Fruit fly (Drosophila melanogaster): ENCODE data around the gene Rpt3R.

The Rpt3R gene

dm6 chr3R:9747272-9747874, 8.9 kb downstream of the Rpt3R start, which contains the start of gene CG12948 (continued):
- peak; percentile 5 for TF ChIP-seq CG7271 (tag; optimal IDR thresholded peaks at IDR 0.05)
- TF ChIP-seq MESR4 (GFP tag; optimal IDR thresholded peaks at IDR 0.05): peak; percentile 82
- TF ChIP-seq grau (tag; optimal IDR thresholded peaks at IDR 0.05): peak; percentile 67
- no peak; the same call in 2 of the 3 replicates for TF ChIP-seq CG14050 (GFP tag; IDR thresholded peaks at IDR 0.05)
- peak; percentile 36 to 83 for TF ChIP-seq Pdp1 (GFP tag; optimal IDR thresholded peaks at IDR 0.05)
- TF ChIP-seq hb (GFP tag; IDR thresholded peaks at IDR 0.05; ENCODE audit: partially characterized antibody): peak; percentile 88
- no peak for TF ChIP-seq CG6654 (GFP tag; optimal IDR thresholded peaks at IDR 0.05)
- peak; percentile 76; the same call in 2 of the 3 replicates for TF ChIP-seq Opbp (GFP tag; IDR thresholded peaks at IDR 0.05; ENCODE audit: partially characterized antibody)
- no peak for TF ChIP-seq CG18476 (GFP tag; optimal IDR thresholded peaks at IDR 0.05)
- no peak for TF ChIP-seq CG11696 (GFP tag; IDR thresholded peaks at IDR 0.05)
- TF ChIP-seq NC2α (GFP tag; optimal IDR thresholded peaks at IDR 0.05): no peak
- TF ChIP-seq Hr3 (GFP tag; optimal IDR thresholded peaks at IDR 0.05): peak; percentile 22
- 0 out of 2 replicates have a peak, but pooled peaks have one; percentile 16 for TF ChIP-seq HLH3B (GFP tag; IDR thresholded peaks at IDR 0.05)
- no peak for TF ChIP-seq Lhr (GFP tag; optimal IDR thresholded peaks at IDR 0.05)
- TF ChIP-seq scrt (GFP tag; optimal IDR thresholded peaks at IDR 0.05): no peak
- no peak for TF ChIP-seq kah (GFP tag; optimal IDR thresholded peaks at IDR 0.05)
- peak; percentile 22 for TF ChIP-seq dm (GFP tag; optimal IDR thresholded peaks at IDR 0.05)
- TF ChIP-seq pan (optimal IDR thresholded peaks at IDR 0.05): no peak
- no peak for TF ChIP-seq pan (GFP tag; optimal IDR thresholded peaks at IDR 0.05 in 1 of 2, IDR thresholded peaks at IDR 0.05 in 1 of 2)
- TF ChIP-seq Hr78 (GFP tag; optimal IDR thresholded peaks at IDR 0.05): no peak
- TF ChIP-seq corto (GFP tag; optimal IDR thresholded peaks at IDR 0.05): peak; percentile 49
- peak; percentile 45 for TF ChIP-seq phol (tag; optimal IDR thresholded peaks at IDR 0.05)
- no peak for TF ChIP-seq Ravus (GFP tag; IDR thresholded peaks at IDR 0.05)
- TF ChIP-seq Ptx1 (GFP tag; IDR thresholded peaks at IDR 0.05): 0 out of 2 replicates have a peak, but pooled peaks have one; percentile 43
- TF ChIP-seq zfh1 (GFP tag; IDR thresholded peaks at IDR 0.05): no peak; the same call in 2 of the 3 replicates
- no peak for TF ChIP-seq Doc2 (GFP tag; IDR thresholded peaks at IDR 0.05)
- no peak for TF ChIP-seq nerfin-2 (GFP tag; IDR thresholded peaks at IDR 0.05; ENCODE audit: partially characterized antibody)
- TF ChIP-seq CG10321 (GFP tag; IDR thresholded peaks at IDR 0.05): no peak
- peak; percentile 4 for TF ChIP-seq CG12104 (GFP tag; optimal IDR thresholded peaks at IDR 0.05)
- TF ChIP-seq CG6854 (GFP tag; optimal IDR thresholded peaks at IDR 0.05): no peak
- no peak for TF ChIP-seq CG12236 (GFP tag; optimal IDR thresholded peaks at IDR 0.05)
- TF ChIP-seq Dll (GFP tag; IDR thresholded peaks at IDR 0.05; ENCODE audit: partially characterized antibody): peak; percentile 99
- peak; percentile 16 for TF ChIP-seq CG1792 (GFP tag; optimal IDR thresholded peaks at IDR 0.05)
- TF ChIP-seq CG3163 (GFP tag; optimal IDR thresholded peaks at IDR 0.05): no peak
- 0 out of 2 replicates have a peak, but pooled peaks have one; percentile 19 for TF ChIP-seq onecut (GFP tag; IDR thresholded peaks at IDR 0.05)
- TF ChIP-seq CG9797 (GFP tag; optimal IDR thresholded peaks at IDR 0.05): no peak
- peak; percentile 6; the same call in 1 of the 4 replicates for TF ChIP-seq Gug (GFP tag; IDR thresholded peaks at IDR 0.05)
- TF ChIP-seq Rfx (GFP tag; IDR thresholded peaks at IDR 0.05): peak; percentile 63
- peak; percentile 48 for TF ChIP-seq Camta (GFP tag; optimal IDR thresholded peaks at IDR 0.05)
- no peak for TF ChIP-seq hkb (optimal IDR thresholded peaks at IDR 0.05)
- no peak for TF ChIP-seq hkb (GFP tag; IDR thresholded peaks at IDR 0.05)
- no peak for TF ChIP-seq grn (GFP tag; optimal IDR thresholded peaks at IDR 0.05)
- TF ChIP-seq CG2202 (tag; optimal IDR thresholded peaks at IDR 0.05): no peak
- peak; percentile 78; the same call in 2 of the 3 replicates for TF ChIP-seq CG14860 (GFP tag; IDR thresholded peaks at IDR 0.05; ENCODE audit: partially characterized antibody)
- no peak for TF ChIP-seq Gsc (GFP tag; IDR thresholded peaks at IDR 0.05)
- TF ChIP-seq CG11723 (GFP tag; optimal IDR thresholded peaks at IDR 0.05): no peak
- peak; percentile 3 for TF ChIP-seq fd96Cb (tag; optimal IDR thresholded peaks at IDR 0.05)
- no peak for TF ChIP-seq D (optimal IDR thresholded peaks at IDR 0.05)
- TF ChIP-seq D (GFP tag; optimal IDR thresholded peaks at IDR 0.05): no peak
- peak in 1 of 2 experiments; percentile 63 for TF ChIP-seq chif (GFP tag; optimal IDR thresholded peaks at IDR 0.05)
